Worm (Caenorhabditis elegans): ENCODE measurements around the gene dos-3.

ce11 chrIII:856260-856659, 16.9 kb upstream of the dos-3 start, which contains the start of gene K02F3.12:
- TF ChIP-seq scrt-1 (GFP tag; IDR thresholded peaks at IDR 0.05) (no peak), ama-1 (optimal IDR thresholded peaks at IDR 0.05) (no peak), tbx-11 (GFP tag; IDR thresholded peaks at IDR 0.05) (no peak), sea-1 (GFP tag; conservative IDR thresholded peaks at IDR 0.05) (no peak), flt-1 (GFP tag; IDR thresholded peaks at IDR 0.05) (no peak), tra-4 (tag; optimal IDR thresholded peaks at IDR 0.05) (no peak), ceh-13 (GFP tag; optimal IDR thresholded peaks at IDR 0.05) (no peak), ets-7 (tag; optimal IDR thresholded peaks at IDR 0.05) (no peak), aly-1 (tag; optimal IDR thresholded peaks at IDR 0.05) (no peak), F13C5.2 (tag; optimal IDR thresholded peaks at IDR 0.05) (no peak), B0310.2 (tag; optimal IDR thresholded peaks at IDR 0.05) (no peak)
